Fruit fly (Drosophila melanogaster): ENCODE results near the gene Mfap1.

The Mfap1 gene

dm6 chr3L:1969539-1970337, 28.9 kb downstream of the Mfap1 start, which contains the start of gene CG1927:
Gene CG1927, minus strand, starts transcription at chr3L:1970079.
- TF ChIP-seq tai (GFP tag; optimal IDR thresholded peaks at IDR 0.05), result no peak
- peak; percentile 21 for TF ChIP-seq Sp1 (GFP tag; optimal IDR thresholded peaks at IDR 0.05)
- TF ChIP-seq N (GFP tag; optimal IDR thresholded peaks at IDR 0.05), result no peak
- TF ChIP-seq Hr83 (GFP tag; optimal IDR thresholded peaks at IDR 0.05; ENCODE audit: poor library complexity, severe bottlenecking), result no peak
- no peak for TF ChIP-seq Dfd (GFP tag; optimal IDR thresholded peaks at IDR 0.05)
- TF ChIP-seq Rel (GFP tag; optimal IDR thresholded peaks at IDR 0.05), result no peak
- peak; percentile 0 for TF ChIP-seq Rel (tag; optimal IDR thresholded peaks at IDR 0.05)
- no peak for TF ChIP-seq Mio (GFP tag; optimal IDR thresholded peaks at IDR 0.05)
- no peak for TF ChIP-seq GATAd (GFP tag; optimal IDR thresholded peaks at IDR 0.05)
- peak; percentile 30 for TF ChIP-seq Dif (GFP tag; optimal IDR thresholded peaks at IDR 0.05; ENCODE audit: partially characterized antibody)
- TF ChIP-seq pan (optimal IDR thresholded peaks at IDR 0.05), result no peak
- TF ChIP-seq lola (GFP tag; optimal IDR thresholded peaks at IDR 0.05), result no peak
- TF ChIP-seq HLH106 (tag; optimal IDR thresholded peaks at IDR 0.05), result no peak
- TF ChIP-seq brk (GFP tag; optimal IDR thresholded peaks at IDR 0.05), result no peak
- TF ChIP-seq br (GFP tag; optimal IDR thresholded peaks at IDR 0.05), result no peak
- no peak for TF ChIP-seq ey (GFP tag; optimal IDR thresholded peaks at IDR 0.05)
- TF ChIP-seq foxo (GFP tag; optimal IDR thresholded peaks at IDR 0.05), result no peak
- no peak for TF ChIP-seq Myc (optimal IDR thresholded peaks at IDR 0.05)
- TF ChIP-seq rgr (GFP tag; optimal IDR thresholded peaks at IDR 0.05), result peak; percentile 17
- TF ChIP-seq dmrt93B (GFP tag; optimal IDR thresholded peaks at IDR 0.05), result no peak
- no peak for TF ChIP-seq Vsx2 (GFP tag; optimal IDR thresholded peaks at IDR 0.05; ENCODE audit: partially characterized antibody)
- peak; percentile 3 for TF ChIP-seq OdsH (GFP tag; optimal IDR thresholded peaks at IDR 0.05)
- no peak for TF ChIP-seq psq (GFP tag; optimal IDR thresholded peaks at IDR 0.05)
- TF ChIP-seq fru (GFP tag; optimal IDR thresholded peaks at IDR 0.05), result no peak
- no peak for TF ChIP-seq sv (GFP tag; optimal IDR thresholded peaks at IDR 0.05)
- no peak for TF ChIP-seq Hr78 (GFP tag; optimal IDR thresholded peaks at IDR 0.05)
- TF ChIP-seq CG32264 (GFP tag; optimal IDR thresholded peaks at IDR 0.05), result no peak
- peak; percentile 23 for TF ChIP-seq Hnf4 (GFP tag; optimal IDR thresholded peaks at IDR 0.05)
- TF ChIP-seq sage (GFP tag; optimal IDR thresholded peaks at IDR 0.05), result no peak
- TF ChIP-seq woc (GFP tag; optimal IDR thresholded peaks at IDR 0.05), result no peak
- no peak for TF ChIP-seq dsf (GFP tag; optimal IDR thresholded peaks at IDR 0.05; ENCODE audit: borderline replicate concordance)
- no peak for TF ChIP-seq CG9705 (GFP tag; optimal IDR thresholded peaks at IDR 0.05)
- no peak for TF ChIP-seq h (GFP tag; optimal IDR thresholded peaks at IDR 0.05)
- TF ChIP-seq dl (GFP tag; optimal IDR thresholded peaks at IDR 0.05; ENCODE audit: insufficient read depth in 1 of 2, partially characterized antibody in 2 of 2), result no peak
- TF ChIP-seq Abd-B (GFP tag; optimal IDR thresholded peaks at IDR 0.05), result no peak
- TF ChIP-seq Jra (GFP tag; optimal IDR thresholded peaks at IDR 0.05), result no peak
- no peak for TF ChIP-seq usp (GFP tag; optimal IDR thresholded peaks at IDR 0.05)
- no peak for TF ChIP-seq jim (GFP tag; optimal IDR thresholded peaks at IDR 0.05)
- no peak for TF ChIP-seq CrebA (GFP tag; optimal IDR thresholded peaks at IDR 0.05; ENCODE audit: borderline replicate concordance)

- TF ChIP-seq Rel (GFP tag; optimal IDR thresholded peaks at IDR 0.05), result no peak
- no peak for TF ChIP-seq Rel (tag; optimal IDR thresholded peaks at IDR 0.05)
- TF ChIP-seq br (GFP tag; optimal IDR thresholded peaks at IDR 0.05), result no peak
- TF ChIP-seq Sp1 (GFP tag; optimal IDR thresholded peaks at IDR 0.05), result no peak
- TF ChIP-seq psq (GFP tag; optimal IDR thresholded peaks at IDR 0.05), result no peak
- TF ChIP-seq sv (GFP tag; optimal IDR thresholded peaks at IDR 0.05), result no peak
- no peak for TF ChIP-seq ey (GFP tag; optimal IDR thresholded peaks at IDR 0.05)
- peak; percentile 60 for TF ChIP-seq brk (GFP tag; optimal IDR thresholded peaks at IDR 0.05)
- TF ChIP-seq Jra (GFP tag; optimal IDR thresholded peaks at IDR 0.05), result no peak
- no peak for TF ChIP-seq pan (optimal IDR thresholded peaks at IDR 0.05)
- no peak for TF ChIP-seq jim (GFP tag; optimal IDR thresholded peaks at IDR 0.05)
- TF ChIP-seq Myc (optimal IDR thresholded peaks at IDR 0.05), result peak; percentile 42
- TF ChIP-seq Dif (GFP tag; optimal IDR thresholded peaks at IDR 0.05; ENCODE audit: partially characterized antibody), result no peak
- no peak for TF ChIP-seq lola (GFP tag; optimal IDR thresholded peaks at IDR 0.05)
- TF ChIP-seq Hnf4 (GFP tag; optimal IDR thresholded peaks at IDR 0.05), result no peak
- no peak for TF ChIP-seq Vsx2 (GFP tag; optimal IDR thresholded peaks at IDR 0.05; ENCODE audit: partially characterized antibody)
- peak; percentile 6 for TF ChIP-seq h (GFP tag; optimal IDR thresholded peaks at IDR 0.05)
- no peak for TF ChIP-seq OdsH (GFP tag; optimal IDR thresholded peaks at IDR 0.05)
- no peak for TF ChIP-seq Dfd (GFP tag; optimal IDR thresholded peaks at IDR 0.05)
- no peak for TF ChIP-seq CG32264 (GFP tag; optimal IDR thresholded peaks at IDR 0.05)
- no peak for TF ChIP-seq CrebA (GFP tag; optimal IDR thresholded peaks at IDR 0.05; ENCODE audit: borderline replicate concordance)
- TF ChIP-seq Mio (GFP tag; optimal IDR thresholded peaks at IDR 0.05), result no peak
- no peak for TF ChIP-seq woc (GFP tag; optimal IDR thresholded peaks at IDR 0.05)
- TF ChIP-seq GATAd (GFP tag; optimal IDR thresholded peaks at IDR 0.05), result no peak
- TF ChIP-seq tai (GFP tag; optimal IDR thresholded peaks at IDR 0.05), result no peak
Measured at dm6 chr3L:1971103-1971742, 30.4 kb downstream of the Mfap1 start, which contains the start of the genes CG11815 and acs. Gene CG11815, minus strand, starts transcription at chr3L:1971200. Gene acs, plus strand, starts transcription at chr3L:1971638.

All from whole organism, wandering third instar larva.